Fruit fly (Drosophila melanogaster) whole organism, embryonic: Measurements from ENCODE around the gene nAChRbeta1.

ENCODE experiments used
- Ada2b ChIP-seq: fragments of 200-800 bp; sonication (Bioruptor generic); IDR thresholded peaks from 2 replicates; pipeline ENCODE4 v1.3.6; 2022; ENCODE audit warnings: missing biosample characterization, missing genetic modification characterization
- B-H2 ChIP-seq: fragments of 200-800 bp; sonication (Bioruptor generic); optimal IDR thresholded peaks from 2 replicates; lab custom pipeline; 2018; ENCODE audit warnings: missing biosample characterization, mild to moderate bottlenecking, missing genetic modification characterization
- CG10959 ChIP-seq: fragments of 200-800 bp; sonication (Bioruptor generic); IDR thresholded peaks from 2 replicates; pipeline ENCODE4 v1.3.6; 2022; ENCODE audit warnings: missing biosample characterization, missing genetic modification characterization
- CG11723 ChIP-seq: fragments of 200-800 bp; sonication (Bioruptor generic); optimal IDR thresholded peaks from 2 replicates; lab custom pipeline; 2017; ENCODE audit warnings: missing biosample characterization, mild to moderate bottlenecking, missing genetic modification characterization
- CG13287 ChIP-seq: fragments of 200-800 bp; sonication (Bioruptor generic); IDR thresholded peaks from 2 replicates; pipeline ENCODE4 v1.3.6; 2022; ENCODE audit warnings: missing biosample characterization, missing genetic modification characterization; ENCODE audit not compliant: partially characterized antibody
- CG13624 ChIP-seq: fragments of 200-800 bp; sonication (Bioruptor generic); optimal IDR thresholded peaks from 2 replicates; lab custom pipeline; 2016; ENCODE audit warnings: missing biosample characterization, missing genetic modification characterization
- CG14441 ChIP-seq: fragments of 200-800 bp; sonication (Bioruptor generic); IDR thresholded peaks from 2 replicates; pipeline ENCODE4 v1.3.6; 2022; ENCODE audit warnings: missing biosample characterization, missing genetic modification characterization
- CG1603 ChIP-seq: fragments of 200-800 bp; sonication (Bioruptor generic); optimal IDR thresholded peaks from 2 replicates; lab custom pipeline; 2019; ENCODE audit warnings: missing biosample characterization, mild to moderate bottlenecking, missing genetic modification characterization, moderate library complexity
- CG16813 ChIP-seq: fragments of 200-800 bp; sonication (Bioruptor generic); IDR thresholded peaks from 3 replicates; pipeline ENCODE4 v1.3.6; 2022; ENCODE audit warnings: missing biosample characterization, missing genetic modification characterization; ENCODE audit not compliant: partially characterized antibody
- CG17328 ChIP-seq: fragments of 200-800 bp; sonication (Bioruptor generic); IDR thresholded peaks from 2 replicates; pipeline ENCODE4 v1.3.6; 2022; ENCODE audit warnings: missing biosample characterization, missing genetic modification characterization
- CG1832 ChIP-seq: fragments of 200-800 bp; sonication (Bioruptor generic); optimal IDR thresholded peaks from 2 replicates; lab custom pipeline; 2017; ENCODE audit warnings: missing biosample characterization, mild to moderate bottlenecking, missing genetic modification characterization, inconsistent platforms
- CG4360 ChIP-seq: fragments of 200-800 bp; sonication (Bioruptor generic); IDR thresholded peaks from 2 replicates; pipeline ENCODE4 v1.3.6; 2022; ENCODE audit warnings: missing biosample characterization, missing genetic modification characterization
- CG5180 ChIP-seq: fragments of 200-800 bp; sonication (Bioruptor generic); optimal IDR thresholded peaks from 3 replicates; lab custom pipeline; 2017; ENCODE audit warnings: missing biosample characterization, missing genetic modification characterization, mild to moderate bottlenecking, moderate library complexity, missing genetic modification reagents
- CG7928 ChIP-seq: fragments of 200-800 bp; sonication (Bioruptor generic); optimal IDR thresholded peaks from 2 replicates; lab custom pipeline; 2017; ENCODE audit warnings: missing biosample characterization, mild to moderate bottlenecking, missing genetic modification characterization
- CG8924 ChIP-seq: fragments of 200-800 bp; optimal IDR thresholded peaks from 3 replicates; lab custom pipeline; 2019; ENCODE audit warnings: missing biosample characterization, mild to moderate bottlenecking, missing genetic modification characterization, moderate library complexity
- CG9797 ChIP-seq: fragments of 200-800 bp; sonication (Bioruptor generic); optimal IDR thresholded peaks from 3 replicates; lab custom pipeline; 2018; ENCODE audit warnings: missing biosample characterization, mild to moderate bottlenecking, missing genetic modification characterization
- Chrac-16 ChIP-seq: fragments of 200-800 bp; sonication (Bioruptor generic); optimal IDR thresholded peaks from 3 replicates; lab custom pipeline; 2016; ENCODE audit warnings: missing biosample characterization, missing genetic modification characterization
- Dip2 ChIP-seq: fragments of 200-800 bp; sonication (Bioruptor generic); IDR thresholded peaks from 2 replicates; pipeline ENCODE4 v1.3.6; 2022; ENCODE audit warnings: missing biosample characterization, missing genetic modification characterization
- Elba2 ChIP-seq: fragments of 200-800 bp; sonication (Bioruptor generic); optimal IDR thresholded peaks from 3 replicates; lab custom pipeline; 2016; ENCODE audit warnings: missing biosample characterization, missing genetic modification characterization
- HLH54F ChIP-seq: fragments of 200-800 bp; sonication (Bioruptor generic); optimal IDR thresholded peaks from 3 replicates; lab custom pipeline; 2016; ENCODE audit warnings: missing biosample characterization, missing genetic modification characterization
- HLHmδ ChIP-seq: fragments of 200-800 bp; sonication (Bioruptor generic); optimal IDR thresholded peaks from 2 replicates; lab custom pipeline; 2018; ENCODE audit warnings: missing biosample characterization, mild to moderate bottlenecking, missing genetic modification characterization, moderate library complexity
- Hsf ChIP-seq: fragments of 200-800 bp; sonication (Bioruptor generic); optimal IDR thresholded peaks from 3 replicates; lab custom pipeline; 2016; ENCODE audit warnings: missing biosample characterization, missing genetic modification characterization
- Jarid2 ChIP-seq: fragments of 200-800 bp; sonication (Bioruptor generic); optimal IDR thresholded peaks from 3 replicates; lab custom pipeline; 2017; ENCODE audit warnings: mild to moderate bottlenecking, missing biosample characterization, missing genetic modification reagents, missing genetic modification characterization
- Lhr ChIP-seq: fragments of 200-800 bp; sonication (Bioruptor generic); optimal IDR thresholded peaks from 3 replicates; lab custom pipeline; 2017; ENCODE audit warnings: mild to moderate bottlenecking, missing biosample characterization, missing genetic modification reagents, missing genetic modification characterization
- Lpt ChIP-seq: fragments of >200 bp; optimal IDR thresholded peaks from 2 replicates; lab custom pipeline; 2018; ENCODE audit warnings: missing biosample characterization, missing genetic modification characterization
- NC2α ChIP-seq: fragments of 200-800 bp; sonication (Bioruptor generic); optimal IDR thresholded peaks from 2 replicates; lab custom pipeline; 2016; ENCODE audit warnings: missing biosample characterization, missing genetic modification characterization
- Vsx1 ChIP-seq: fragments of 200-800 bp; sonication (Bioruptor generic); optimal IDR thresholded peaks from 2 replicates; lab custom pipeline; 2017; ENCODE audit warnings: missing biosample characterization, mild to moderate bottlenecking, missing genetic modification characterization, missing genetic modification reagents
- bbx ChIP-seq: fragments of 200-800 bp; sonication (Bioruptor generic); IDR thresholded peaks from 2 replicates; pipeline ENCODE4 v1.3.6; 2022; ENCODE audit warnings: missing biosample characterization, missing genetic modification characterization; ENCODE audit not compliant: partially characterized antibody
- cg ChIP-seq: fragments of 200-800 bp; sonication (Bioruptor generic); optimal IDR thresholded peaks from 3 replicates; lab custom pipeline; 2019; ENCODE audit warnings: missing biosample characterization, mild to moderate bottlenecking, missing genetic modification characterization, moderate library complexity
- crol ChIP-seq: fragments of 200-800 bp; sonication (Bioruptor generic); IDR thresholded peaks from 2 replicates; pipeline ENCODE4 v1.3.6; 2022; ENCODE audit warnings: missing biosample characterization, missing genetic modification characterization
- en ChIP-seq: fragments of 200-800 bp; sonication (Bioruptor generic); optimal IDR thresholded peaks from 2 replicates; lab custom pipeline; 2016; ENCODE audit warnings: missing biosample characterization, missing genetic modification characterization
- eve ChIP-seq, 2 experiments: fragments of >200 bp; optimal IDR thresholded peaks; 2 replicates each; lab custom pipeline; 2017; ENCODE audit warnings: missing biosample characterization in 2 of 2, missing genetic modification characterization in 2 of 2
- ewg ChIP-seq: fragments of 200-800 bp; sonication (Bioruptor generic); optimal IDR thresholded peaks from 3 replicates; lab custom pipeline; 2017; ENCODE audit warnings: mild to moderate bottlenecking, missing biosample characterization, missing genetic modification reagents, missing genetic modification characterization
- fd102C ChIP-seq: fragments of 200-800 bp; sonication (Bioruptor generic); optimal IDR thresholded peaks from 2 replicates; lab custom pipeline; 2018; ENCODE audit warnings: missing biosample characterization, mild to moderate bottlenecking, missing genetic modification characterization, moderate library complexity
- fu2 ChIP-seq: fragments of 200-800 bp; sonication (Bioruptor generic); optimal IDR thresholded peaks from 2 replicates; lab custom pipeline; 2016; ENCODE audit warnings: missing biosample characterization, missing genetic modification characterization
- gce ChIP-seq: fragments of 200-800 bp; sonication (Bioruptor generic); IDR thresholded peaks from 3 replicates; pipeline ENCODE4 v1.3.6; 2022; ENCODE audit warnings: missing biosample characterization, missing genetic modification characterization
- gem ChIP-seq: fragments of 200-800 bp; sonication (Bioruptor generic); optimal IDR thresholded peaks from 2 replicates; lab custom pipeline; 2019; ENCODE audit warnings: missing biosample characterization, mild to moderate bottlenecking, missing genetic modification characterization, moderate library complexity
- grau ChIP-seq: fragments of 200-800 bp; optimal IDR thresholded peaks from 3 replicates; lab custom pipeline; 2019; ENCODE audit warnings: missing biosample characterization, mild to moderate bottlenecking, missing genetic modification characterization, moderate library complexity
- h ChIP-seq: fragments of >200 bp; optimal IDR thresholded peaks from 2 replicates; lab custom pipeline; 2017
- odd ChIP-seq: fragments of 200-800 bp; sonication (Bioruptor generic); optimal IDR thresholded peaks from 2 replicates; lab custom pipeline; 2017; ENCODE audit warnings: missing biosample characterization, mild to moderate bottlenecking, missing genetic modification characterization
- peb ChIP-seq: fragments of 200-800 bp; sonication (Bioruptor generic); IDR thresholded peaks from 2 replicates; pipeline ENCODE4 v1.3.6; 2022; ENCODE audit warnings: missing biosample characterization, missing genetic modification characterization
- pho ChIP-seq: fragments of 200-800 bp; sonication (Bioruptor generic); optimal IDR thresholded peaks from 2 replicates; lab custom pipeline; 2016; ENCODE audit warnings: missing biosample characterization, missing genetic modification characterization
- psq ChIP-seq: fragments of 200-800 bp; sonication (Bioruptor generic); optimal IDR thresholded peaks from 2 replicates; lab custom pipeline; 2017; ENCODE audit warnings: missing biosample characterization, missing genetic modification characterization
- ranshi ChIP-seq: fragments of 200-800 bp; sonication (Bioruptor generic); IDR thresholded peaks from 2 replicates; pipeline ENCODE4 v1.3.6; 2022; ENCODE audit warnings: missing biosample characterization, missing genetic modification characterization
- seq ChIP-seq: fragments of 200-800 bp; sonication (Bioruptor generic); IDR thresholded peaks from 2 replicates; pipeline ENCODE4 v1.3.6; 2022; ENCODE audit warnings: missing biosample characterization, missing genetic modification characterization
- slbo ChIP-seq: fragments of 200-800 bp; sonication (Bioruptor generic); IDR thresholded peaks from 2 replicates; pipeline ENCODE4 v1.3.6; 2022; ENCODE audit warnings: missing biosample characterization, missing genetic modification characterization
- sug ChIP-seq: fragments of 200-800 bp; optimal IDR thresholded peaks from 2 replicates; lab custom pipeline; 2019; ENCODE audit warnings: missing biosample characterization, mild to moderate bottlenecking, missing genetic modification characterization, moderate library complexity
- tin ChIP-seq: fragments of 200-800 bp; sonication (Bioruptor generic); optimal IDR thresholded peaks from 3 replicates; lab custom pipeline; 2016; ENCODE audit warnings: missing biosample characterization, missing genetic modification characterization
- tna ChIP-seq: fragments of 200-800 bp; sonication (Bioruptor generic); IDR thresholded peaks from 2 replicates; pipeline ENCODE4 v1.3.6; 2022; ENCODE audit warnings: missing biosample characterization, missing genetic modification characterization; ENCODE audit not compliant: partially characterized antibody
- trh ChIP-seq: fragments of 200-800 bp; sonication (Bioruptor generic); optimal IDR thresholded peaks from 2 replicates; lab custom pipeline; 2016; ENCODE audit warnings: missing biosample characterization, missing genetic modification characterization
- tx ChIP-seq: fragments of 200-800 bp; sonication (Bioruptor generic); optimal IDR thresholded peaks from 2 replicates; lab custom pipeline; 2016; ENCODE audit warnings: missing biosample characterization, missing genetic modification characterization
- vvl ChIP-seq: fragments of 200-800 bp; sonication (Bioruptor generic); IDR thresholded peaks from 2 replicates; pipeline ENCODE4 v1.3.6; 2022; ENCODE audit warnings: missing biosample characterization, missing genetic modification characterization
- wek ChIP-seq: fragments of 200-800 bp; sonication (Bioruptor generic); optimal IDR thresholded peaks from 3 replicates; lab custom pipeline; 2018; ENCODE audit warnings: missing biosample characterization, mild to moderate bottlenecking, missing genetic modification characterization, moderate library complexity

The nAChRbeta1 gene

dm6 chr3L:4445824-4446223 is 16.7 kb downstream of the nAChRbeta1 start (continued):
- no peak for TF ChIP-seq CG8924 (tag; lab: Kevin White, UChicago)
- TF ChIP-seq cg (GFP tag; lab: Kevin White, UChicago), result no peak
- TF ChIP-seq CG9797, result no peak
- no peak for TF ChIP-seq CG16813 (GFP tag; lab: Robert Waterston, UW)
- no peak for TF ChIP-seq CG1603 (tag; lab: Kevin White, UChicago)
- no peak for TF ChIP-seq seq (GFP tag; lab: Robert Waterston, UW)
- TF ChIP-seq HLHmδ, result no peak
- no peak for TF ChIP-seq CG13624 (GFP tag; lab: Kevin White, UChicago)
- no peak for TF ChIP-seq CG13287 (GFP tag; lab: Robert Waterston, UW)
- no peak for TF ChIP-seq h (lab: Kevin White, UChicago)
- no peak for TF ChIP-seq Jarid2 (GFP tag; lab: Kevin White, UChicago)
- TF ChIP-seq vvl, result no peak
- TF ChIP-seq CG5180 (GFP tag; lab: Kevin White, UChicago), result no peak
- TF ChIP-seq bbx, result no peak
- TF ChIP-seq Lpt (GFP tag; lab: Kevin White, UChicago), result no peak
- no peak for TF ChIP-seq Elba2 (GFP tag; lab: Kevin White, UChicago)
- TF ChIP-seq eve (GFP tag; optimal IDR thresholded peaks at IDR 0.05; lab: Kevin White, UChicago), result no peak
- no peak for TF ChIP-seq tna
- TF ChIP-seq tx (GFP tag; lab: Kevin White, UChicago), result no peak
- no peak for TF ChIP-seq psq (GFP tag; lab: Kevin White, UChicago)
- TF ChIP-seq CG1832 (GFP tag; lab: Kevin White, UChicago), result no peak
- TF ChIP-seq Chrac-16 (GFP tag; lab: Kevin White, UChicago), result no peak
- TF ChIP-seq odd (GFP tag; lab: Kevin White, UChicago), result no peak
- no peak for TF ChIP-seq CG7928 (GFP tag; lab: Kevin White, UChicago)
- TF ChIP-seq HLH54F (GFP tag; lab: Kevin White, UChicago), result no peak
- TF ChIP-seq pho (GFP tag; lab: Kevin White, UChicago), result no peak
- no peak for TF ChIP-seq en
- TF ChIP-seq CG14441 (GFP tag; lab: Robert Waterston, UW), result no peak
- TF ChIP-seq CG17328 (GFP tag; lab: Robert Waterston, UW), result no peak
- no peak for TF ChIP-seq fu2 (GFP tag; lab: Kevin White, UChicago)
- TF ChIP-seq CG4360, result no peak
- no peak for TF ChIP-seq Hsf (GFP tag; lab: Kevin White, UChicago)
- no peak for TF ChIP-seq NC2α
- no peak for TF ChIP-seq CG11723 (GFP tag; lab: Kevin White, UChicago)
- TF ChIP-seq trh, result no peak
- no peak for TF ChIP-seq ewg (GFP tag; lab: Kevin White, UChicago)
- no peak for TF ChIP-seq wek (GFP tag; lab: Kevin White, UChicago)
- TF ChIP-seq gce (GFP tag; lab: Robert Waterston, UW), result no peak
- TF ChIP-seq fd102C (GFP tag; lab: Kevin White, UChicago), result no peak
- TF ChIP-seq tin, result no peak
- no peak for TF ChIP-seq crol
- no peak for TF ChIP-seq B-H2
- TF ChIP-seq ranshi, result no peak
- no peak for TF ChIP-seq Lhr
- TF ChIP-seq CG10959 (GFP tag; lab: Robert Waterston, UW), result no peak
- TF ChIP-seq Vsx1 (GFP tag; lab: Kevin White, UChicago), result no peak
- TF ChIP-seq slbo (GFP tag; lab: Robert Waterston, UW), result peak; percentile 28; the same call in 1 of the 2 replicates
- TF ChIP-seq gem (tag; lab: Kevin White, UChicago), result peak; percentile 41
- peak; percentile 10 for TF ChIP-seq grau (tag; lab: Kevin White, UChicago)
- TF ChIP-seq Ada2b (GFP tag; lab: Robert Waterston, UW), result no peak
- no peak for TF ChIP-seq Dip2 (GFP tag; lab: Robert Waterston, UW)
- no peak for TF ChIP-seq sug (tag; lab: Kevin White, UChicago)
- TF ChIP-seq peb (GFP tag; lab: Robert Waterston, UW), result no peak
